Fruit fly (Drosophila melanogaster) whole organism, embryonic: ENCODE data around the gene VhaPPA1-2.

Experiments
- CG2202 ChIP-seq: fragments of 200-800 bp; sonication (Bioruptor generic); optimal IDR thresholded peaks from 2 replicates; lab custom pipeline; 2018; ENCODE audit warnings: missing biosample characterization, mild to moderate bottlenecking, missing genetic modification characterization
- CG7357 ChIP-seq: fragments of 200-800 bp; sonication (Bioruptor generic); IDR thresholded peaks from 3 replicates; pipeline ENCODE4 v1.3.6; 2022; ENCODE audit warnings: missing biosample characterization, missing genetic modification characterization
- Elba2 ChIP-seq: fragments of 200-800 bp; sonication (Bioruptor generic); optimal IDR thresholded peaks from 3 replicates; lab custom pipeline; 2016; ENCODE audit warnings: missing biosample characterization, missing genetic modification characterization
- HLH54F ChIP-seq: fragments of 200-800 bp; sonication (Bioruptor generic); optimal IDR thresholded peaks from 3 replicates; lab custom pipeline; 2016; ENCODE audit warnings: missing biosample characterization, missing genetic modification characterization
- Sin3A ChIP-seq: fragments of >200 bp; optimal IDR thresholded peaks from 2 replicates; lab custom pipeline; 2018
- luna ChIP-seq: fragments of 200-800 bp; sonication (Bioruptor generic); optimal IDR thresholded peaks from 2 replicates; lab custom pipeline; 2016; ENCODE audit warnings: missing biosample characterization, missing genetic modification characterization

- TF ChIP-seq HLH54F (GFP tag; lab: Kevin White, UChicago) (no peak), CG7357 (no peak), Elba2 (GFP tag; lab: Kevin White, UChicago) (no peak), Sin3A (lab: Kevin White, UChicago) (no peak), CG2202 (tag; lab: Kevin White, UChicago) (no peak), luna (no peak)
Measured at dm6 chr3R:14878145-14878544, 21.9 kb downstream of the VhaPPA1-2 start.
